Fruit fly (Drosophila melanogaster) whole organism, embryonic: ENCODE results near the gene CG9393.

ENCODE experiments used
- CG15269 ChIP-seq: fragments of 200-800 bp; sonication (Bioruptor generic); optimal IDR thresholded peaks from 2 replicates; lab custom pipeline; 2018; ENCODE audit warnings: missing biosample characterization, mild to moderate bottlenecking, missing genetic modification characterization, moderate library complexity
- Xbp1 ChIP-seq: fragments of 200-800 bp; sonication (Bioruptor generic); optimal IDR thresholded peaks from 3 replicates; lab custom pipeline; 2016; ENCODE audit warnings: missing biosample characterization, mild to moderate bottlenecking, missing genetic modification characterization
- bab2 ChIP-seq: fragments of 200-800 bp; sonication (Bioruptor generic); optimal IDR thresholded peaks from 2 replicates; lab custom pipeline; 2016; ENCODE audit warnings: missing biosample characterization, missing genetic modification characterization
- dmrt99B ChIP-seq: fragments of 200-800 bp; sonication (Bioruptor generic); optimal IDR thresholded peaks from 2 replicates; lab custom pipeline; 2018; ENCODE audit warnings: missing biosample characterization, mild to moderate bottlenecking, missing genetic modification characterization, moderate library complexity
- mam ChIP-seq: fragments of 200-800 bp; sonication (Bioruptor generic); optimal IDR thresholded peaks from 3 replicates; lab custom pipeline; 2016; ENCODE audit warnings: missing biosample characterization, missing genetic modification characterization
- tll ChIP-seq, 2 experiments: fragments of 200-800 bp in 1 of 2; fragments of >200 bp in 1 of 2; sonication (Bioruptor generic) in 1 of 2; optimal IDR thresholded peaks; 2 replicates each; lab custom pipeline; 2017 to 2019; ENCODE audit warnings: missing biosample characterization in 2 of 2, missing genetic modification characterization in 2 of 2, mild to moderate bottlenecking in 1 of 2, moderate library complexity in 1 of 2
- usp ChIP-seq: fragments of >200 bp; optimal IDR thresholded peaks from 2 replicates; lab custom pipeline; 2017; ENCODE audit warnings: missing biosample characterization, missing genetic modification characterization

- no peak for TF ChIP-seq Xbp1
- no peak for TF ChIP-seq mam
- no peak for TF ChIP-seq CG15269
- no peak for TF ChIP-seq usp (GFP tag; lab: Kevin White, UChicago)
- no peak for TF ChIP-seq dmrt99B
- TF ChIP-seq bab2 (GFP tag; lab: Kevin White, UChicago) = no peak
- TF ChIP-seq tll (GFP tag; optimal IDR thresholded peaks at IDR 0.05; lab: Kevin White, UChicago) = no peak
Observed at dm6 chr3R:9603022-9603942, 39.8 kb upstream of the CG9393 start.
